Worm (Caenorhabditis elegans) whole organism, L2 larva: ENCODE results near the gene K11H3.8.

ENCODE experiments used
- C34F6.9 ChIP-seq: fragments of 150-350 bp; optimal IDR thresholded peaks from 2 replicates; lab custom pipeline; 2014; ENCODE audit warnings: missing biosample characterization, missing genetic modification characterization
- F13H6.1 ChIP-seq: sonication (generic microtip); optimal IDR thresholded peaks from 2 replicates; lab custom pipeline; 2016; ENCODE audit warnings: missing genetic modification characterization, missing compliant biosample characterization
- R02D3.7 ChIP-seq: fragments of 150-350 bp; optimal IDR thresholded peaks from 2 replicates; lab custom pipeline; 2014; ENCODE audit warnings: missing biosample characterization, missing genetic modification characterization
- ZK546.5 ChIP-seq: sonication (generic microtip); optimal IDR thresholded peaks from 2 replicates; lab custom pipeline; 2017; ENCODE audit warnings: missing biosample characterization, missing genetic modification characterization
- alr-1 ChIP-seq: fragments of 150-350 bp; optimal IDR thresholded peaks from 2 replicates; lab custom pipeline; 2014; ENCODE audit warnings: missing biosample characterization, missing genetic modification characterization
- ama-1 ChIP-seq: fragments of 150-350 bp; optimal IDR thresholded peaks from 2 replicates; lab custom pipeline; 2018; ENCODE audit warnings: inconsistent platforms
- blmp-1 ChIP-seq: sonication (generic microtip); optimal IDR thresholded peaks from 2 replicates; lab custom pipeline; 2017; ENCODE audit warnings: missing genetic modification characterization, mild to moderate bottlenecking, missing compliant biosample characterization, antibody characterized with exemption, moderate library complexity; ENCODE audit not compliant: insufficient read depth
- ceh-82 ChIP-seq: fragments of 150-350 bp; optimal IDR thresholded peaks from 2 replicates; lab custom pipeline; 2014; ENCODE audit warnings: missing biosample characterization, missing genetic modification characterization
- crh-2 ChIP-seq: sonication (generic microtip); optimal IDR thresholded peaks from 2 replicates; lab custom pipeline; 2017; ENCODE audit warnings: missing biosample characterization, missing genetic modification characterization
- dmd-4 ChIP-seq: sonication (generic microtip); optimal IDR thresholded peaks from 2 replicates; lab custom pipeline; 2017; ENCODE audit warnings: missing biosample characterization, missing genetic modification characterization
- fos-1 ChIP-seq: fragments of 150-350 bp; optimal IDR thresholded peaks from 2 replicates; lab custom pipeline; 2014; ENCODE audit warnings: missing biosample characterization, missing genetic modification characterization
- lin-11 ChIP-seq: fragments of 150-350 bp; sonication (generic microtip); optimal IDR thresholded peaks from 2 replicates; lab custom pipeline; 2014; ENCODE audit warnings: missing biosample characterization, missing genetic modification characterization, inconsistent platforms, mixed read lengths
- lin-39 ChIP-seq: fragments of 150-350 bp; optimal IDR thresholded peaks from 2 replicates; lab custom pipeline; 2014; ENCODE audit warnings: missing biosample characterization, missing genetic modification reagents, missing genetic modification characterization
- lsy-2 ChIP-seq, 2 experiments: fragments of 150-350 bp in 1 of 2; sonication (generic microtip) in 1 of 2; optimal IDR thresholded peaks; 2 replicates each; lab custom pipeline; 2014 to 2017; ENCODE audit warnings: missing biosample characterization in 2 of 2, missing genetic modification characterization in 2 of 2
- mab-5 ChIP-seq: fragments of 150-350 bp; optimal IDR thresholded peaks from 2 replicates; lab custom pipeline; 2014; ENCODE audit warnings: missing biosample characterization, missing genetic modification characterization
- mbf-1 ChIP-seq: sonication (generic microtip); optimal IDR thresholded peaks from 2 replicates; lab custom pipeline; 2017; ENCODE audit warnings: missing biosample characterization, missing genetic modification characterization
- mdl-1 ChIP-seq, 2 experiments: fragments of 150-350 bp in 1 of 2; sonication (generic microtip) in 1 of 2; optimal IDR thresholded peaks; 2 replicates each; lab custom pipeline; 2017; ENCODE audit warnings: missing biosample characterization in 2 of 2, missing genetic modification characterization in 2 of 2
- nhr-10 ChIP-seq: sonication (generic microtip); optimal IDR thresholded peaks from 2 replicates; lab custom pipeline; 2017; ENCODE audit warnings: missing biosample characterization, missing genetic modification characterization
- nhr-11 ChIP-seq: fragments of 150-350 bp; optimal IDR thresholded peaks from 2 replicates; lab custom pipeline; 2014; ENCODE audit warnings: missing biosample characterization, missing genetic modification characterization
- nhr-12 ChIP-seq: fragments of 150-350 bp; optimal IDR thresholded peaks from 2 replicates; lab custom pipeline; 2014; ENCODE audit warnings: missing biosample characterization, missing genetic modification characterization
- nhr-129 ChIP-seq: fragments of 150-350 bp; optimal IDR thresholded peaks from 2 replicates; lab custom pipeline; 2014; ENCODE audit warnings: missing biosample characterization, missing genetic modification characterization
- nhr-21 ChIP-seq: fragments of 150-350 bp; optimal IDR thresholded peaks from 2 replicates; lab custom pipeline; 2014; ENCODE audit warnings: missing biosample characterization, missing genetic modification characterization
- nhr-25 ChIP-seq: fragments of 150-350 bp; sonication (generic microtip); optimal IDR thresholded peaks from 3 replicates; lab custom pipeline; 2014; ENCODE audit warnings: missing biosample characterization, missing genetic modification characterization
- nhr-77 ChIP-seq: fragments of 150-350 bp; optimal IDR thresholded peaks from 2 replicates; lab custom pipeline; 2014; ENCODE audit warnings: missing biosample characterization, missing genetic modification characterization
- peb-1 ChIP-seq: fragments of 150-350 bp; optimal IDR thresholded peaks from 2 replicates; lab custom pipeline; 2014; ENCODE audit warnings: missing biosample characterization, missing genetic modification characterization
- sem-4 ChIP-seq: fragments of 150-350 bp; optimal IDR thresholded peaks from 2 replicates; lab custom pipeline; 2014; ENCODE audit warnings: missing biosample characterization, missing genetic modification reagents, missing genetic modification characterization
- sma-3 ChIP-seq: sonication (generic microtip); optimal IDR thresholded peaks from 2 replicates; lab custom pipeline; 2016; ENCODE audit warnings: missing genetic modification reagents, missing genetic modification characterization, missing compliant biosample characterization
- sma-9 ChIP-seq, 2 experiments: fragments of 150-350 bp in 1 of 2; sonication (generic microtip) in 1 of 2; optimal IDR thresholded peaks; 2 replicates each; lab custom pipeline; 2014 to 2016; ENCODE audit warnings: missing genetic modification characterization in 2 of 2, mild to moderate bottlenecking in 1 of 2, missing biosample characterization in 1 of 2, missing compliant biosample characterization in 1 of 2, missing genetic modification reagents in 1 of 2, moderate library complexity in 1 of 2
- snpc-4 ChIP-seq: fragments of 150-350 bp; optimal IDR thresholded peaks from 2 replicates; lab custom pipeline; 2014; ENCODE audit warnings: missing biosample characterization, missing genetic modification characterization
- unc-39 ChIP-seq: fragments of 150-350 bp; optimal IDR thresholded peaks from 2 replicates; lab custom pipeline; 2014; ENCODE audit warnings: missing biosample characterization, missing genetic modification characterization
- unc-55 ChIP-seq: fragments of 150-350 bp; sonication (generic microtip); optimal IDR thresholded peaks from 3 replicates; lab custom pipeline; 2014; ENCODE audit warnings: missing biosample characterization, missing genetic modification reagents, missing genetic modification characterization
- unc-62 ChIP-seq: fragments of 150-350 bp; optimal IDR thresholded peaks from 2 replicates; lab custom pipeline; 2014; ENCODE audit warnings: missing biosample characterization, missing genetic modification reagents, missing genetic modification characterization
- zag-1 ChIP-seq: fragments of 150-350 bp; optimal IDR thresholded peaks from 2 replicates; lab custom pipeline; 2014; ENCODE audit warnings: missing biosample characterization, missing genetic modification characterization
- ztf-1 ChIP-seq: fragments of 200-800 bp; sonication (Bioruptor generic); conservative IDR thresholded peaks from 2 replicates; pipeline ENCODE4 v1.3.6; 2022; ENCODE audit warnings: missing genetic modification characterization, missing compliant biosample characterization
- ztf-11 ChIP-seq: sonication (generic microtip); optimal IDR thresholded peaks from 2 replicates; lab custom pipeline; 2017; ENCODE audit warnings: missing biosample characterization, missing genetic modification characterization

The K11H3.8 gene

DNA sequence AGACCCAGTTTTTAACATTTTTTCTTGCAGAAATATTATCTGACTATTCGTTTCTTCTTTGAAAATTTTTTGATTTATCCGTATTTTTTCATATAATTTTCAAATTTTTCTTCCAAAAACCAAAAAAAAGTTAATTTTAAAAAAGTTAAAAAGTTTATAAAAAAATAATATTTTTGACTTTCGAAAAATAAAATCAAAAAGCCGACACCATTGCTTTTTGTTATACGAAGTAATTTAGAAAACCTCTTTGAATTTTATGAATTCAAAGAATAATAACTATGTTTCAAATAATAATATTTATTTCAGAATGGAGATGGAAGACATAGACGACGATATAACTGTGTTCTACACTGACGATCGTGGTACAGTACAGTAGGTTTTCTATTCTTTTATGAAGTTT lies at the start of gene K11H3.8:
Gene K11H3.8 (plus strand): TSS at position 301 of the 400 bp plus-strand sequence.
- TF ChIP-seq sma-3 (GFP tag; lab: Kevin White, UChicago) (no peak), ztf-1 (no peak), alr-1 (tag; lab: Kevin White, UChicago) (no peak), nhr-11 (tag; lab: Kevin White, UChicago) (no peak), unc-62 (GFP tag; lab: Kevin White, UChicago) (no peak), nhr-25 (tag; lab: Kevin White, UChicago) (no peak)

DNA sequence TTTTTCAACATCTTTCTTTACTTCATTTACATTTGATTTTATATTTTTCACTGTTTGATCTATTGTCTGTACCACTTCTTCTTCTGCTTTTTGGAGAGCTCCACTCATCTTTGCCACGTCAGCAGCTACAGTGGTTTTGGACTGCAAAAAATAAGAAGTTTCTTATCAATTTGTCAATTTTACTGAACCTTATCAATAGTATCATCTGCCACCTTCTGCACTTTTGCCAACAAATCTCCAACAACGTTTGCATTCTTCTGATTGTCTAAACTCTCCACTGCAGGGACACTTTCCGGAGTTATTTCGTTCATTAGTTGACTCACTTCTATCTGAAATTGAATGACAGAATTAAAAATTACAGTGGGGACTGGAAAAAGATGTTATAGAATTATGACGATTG lies 48.2 kb upstream of the K11H3.8 start:
- peak; percentile 84 for TF ChIP-seq crh-2 (tag; lab: Kevin White, UChicago)
- peak; percentile 95 for TF ChIP-seq fos-1 (tag; lab: Kevin White, UChicago)
- no peak for TF ChIP-seq lin-11
- TF ChIP-seq, all 48 proteins: peak for 2

DNA sequence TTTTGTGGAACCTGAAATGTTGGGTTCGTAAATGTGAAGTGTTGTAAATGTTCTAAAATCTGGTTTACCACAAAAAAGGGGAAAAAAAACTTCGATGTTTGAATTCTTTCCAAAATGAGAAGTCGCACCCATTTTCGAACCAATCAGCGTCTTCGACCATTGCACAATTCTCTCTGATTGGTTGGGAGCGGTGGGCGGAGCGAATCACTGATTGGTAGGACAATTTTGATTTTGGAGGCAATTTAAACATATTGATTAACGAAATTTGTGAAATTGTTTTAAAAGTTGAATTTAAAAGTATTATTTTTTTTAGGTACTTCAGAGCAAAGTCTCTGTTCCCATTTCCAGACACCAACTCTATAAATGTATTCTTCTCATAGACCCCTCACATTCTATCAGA lies 45.9 kb upstream of the K11H3.8 start:
- TF ChIP-seq dmd-4 = no peak
- no peak for TF ChIP-seq sma-9 (GFP tag; optimal IDR thresholded peaks at IDR 0.05; lab: Kevin White, UChicago)
- no peak for TF ChIP-seq sma-9 (tag; optimal IDR thresholded peaks at IDR 0.05; lab: Kevin White, UChicago)
- no peak for TF ChIP-seq lin-39 (tag; lab: Kevin White, UChicago)
- TF ChIP-seq ceh-82 = no peak
- TF ChIP-seq mdl-1 (tag; optimal IDR thresholded peaks at IDR 0.05; lab: Kevin White, UChicago) = no peak
- no peak for TF ChIP-seq sem-4 (tag; lab: Kevin White, UChicago)
- no peak for TF ChIP-seq mab-5 (tag; lab: Kevin White, UChicago)
- TF ChIP-seq sma-3 (GFP tag; lab: Kevin White, UChicago) = no peak
- no peak for TF ChIP-seq nhr-11 (tag; lab: Kevin White, UChicago)
- no peak for TF ChIP-seq snpc-4 (tag; lab: Kevin White, UChicago)
- TF ChIP-seq nhr-21 = no peak
- no peak for TF ChIP-seq zag-1 (tag; lab: Kevin White, UChicago)
- TF ChIP-seq nhr-77 = no peak
- TF ChIP-seq F13H6.1 = no peak
- TF ChIP-seq alr-1 (tag; lab: Kevin White, UChicago) = no peak
- no peak for TF ChIP-seq mbf-1 (tag; lab: Kevin White, UChicago)
- no peak for TF ChIP-seq nhr-12
- TF ChIP-seq peb-1 = no peak
- no peak for TF ChIP-seq C34F6.9 (tag; lab: Kevin White, UChicago)
- no peak for TF ChIP-seq nhr-10

DNA sequence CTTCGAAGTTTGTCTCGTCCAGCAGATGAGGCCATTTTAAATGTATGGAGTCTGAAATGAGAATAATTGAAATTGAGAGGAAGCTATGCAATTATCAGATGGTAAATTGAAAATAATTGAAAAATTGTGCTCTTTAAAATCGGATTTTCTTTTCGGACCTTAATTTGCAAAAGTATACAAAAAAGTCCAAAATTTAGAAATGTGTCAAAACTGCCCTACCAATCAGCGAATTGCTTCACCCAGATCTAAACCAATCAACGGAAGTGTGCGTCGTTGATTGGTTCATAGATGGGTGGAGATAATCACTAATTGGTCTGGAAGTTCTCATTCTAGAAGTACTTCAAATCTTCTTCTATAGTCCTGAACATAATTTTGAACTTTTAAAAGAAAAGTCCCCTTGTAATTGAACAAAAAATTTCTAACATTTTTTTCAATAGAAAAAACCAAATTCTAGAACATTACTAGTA lies 45.3 kb upstream of the K11H3.8 start, which contains the start of gene R10E11.5:
Gene R10E11.5 (minus strand): TSS at position 51 of the 467 bp plus-strand sequence.
- TF ChIP-seq unc-39 = no peak
- no peak for TF ChIP-seq nhr-25 (tag; lab: Kevin White, UChicago)
- no peak for TF ChIP-seq ZK546.5 (tag; lab: Kevin White, UChicago)
- TF ChIP-seq ceh-82 = no peak
- TF ChIP-seq sma-9 (GFP tag; optimal IDR thresholded peaks at IDR 0.05; lab: Kevin White, UChicago) = no peak
- no peak for TF ChIP-seq sma-9 (tag; optimal IDR thresholded peaks at IDR 0.05; lab: Kevin White, UChicago)
- TF ChIP-seq ztf-1 = no peak
- no peak for TF ChIP-seq ama-1 (lab: Kevin White, UChicago)
- TF ChIP-seq fos-1 (tag; lab: Kevin White, UChicago) = no peak
- no peak for TF ChIP-seq nhr-129
- TF ChIP-seq blmp-1 (tag; lab: Kevin White, UChicago) = no peak
- TF ChIP-seq F13H6.1 = no peak
- TF ChIP-seq mbf-1 (tag; lab: Kevin White, UChicago) = no peak
- no peak for TF ChIP-seq sem-4 (tag; lab: Kevin White, UChicago)
- no peak for TF ChIP-seq C34F6.9 (tag; lab: Kevin White, UChicago)
- TF ChIP-seq unc-55 (GFP tag; lab: Kevin White, UChicago) = no peak
- TF ChIP-seq R02D3.7 (tag; lab: Kevin White, UChicago) = no peak
- TF ChIP-seq lsy-2 (tag; optimal IDR thresholded peaks at IDR 0.05; lab: Kevin White, UChicago) = no peak
- no peak for TF ChIP-seq ztf-11 (tag; lab: Kevin White, UChicago)
- no peak for TF ChIP-seq alr-1 (tag; lab: Kevin White, UChicago)
